Worm (Caenorhabditis elegans) whole organism, L3 larva: ENCODE results near the gene F49C12.1.

Source experiments
- elt-2 ChIP-seq: sonication (generic microtip); optimal IDR thresholded peaks from 2 replicates; lab custom pipeline; 2016; ENCODE audit warnings: missing genetic modification reagents, mild to moderate bottlenecking, missing genetic modification characterization, missing compliant biosample characterization
- mdl-1 ChIP-seq: fragments of 150-350 bp; optimal IDR thresholded peaks from 2 replicates; lab custom pipeline; 2014; ENCODE audit warnings: missing biosample characterization, missing genetic modification characterization
- nhr-237 ChIP-seq: fragments of 150-350 bp; optimal IDR thresholded peaks from 2 replicates; lab custom pipeline; 2014; ENCODE audit warnings: missing biosample characterization, missing genetic modification characterization
- pha-4 ChIP-seq: fragments of 150-350 bp; optimal IDR thresholded peaks from 2 replicates; lab custom pipeline; 2014; ENCODE audit warnings: missing biosample characterization, missing genetic modification reagents, missing genetic modification characterization
- skn-1 ChIP-seq: fragments of 150-350 bp; optimal IDR thresholded peaks from 2 replicates; lab custom pipeline; 2014; ENCODE audit warnings: missing biosample characterization, missing genetic modification characterization
- tbx-2 ChIP-seq: sonication (generic microtip); optimal IDR thresholded peaks from 2 replicates; lab custom pipeline; 2016; ENCODE audit warnings: mild to moderate bottlenecking, missing genetic modification characterization, missing compliant biosample characterization

DNA sequence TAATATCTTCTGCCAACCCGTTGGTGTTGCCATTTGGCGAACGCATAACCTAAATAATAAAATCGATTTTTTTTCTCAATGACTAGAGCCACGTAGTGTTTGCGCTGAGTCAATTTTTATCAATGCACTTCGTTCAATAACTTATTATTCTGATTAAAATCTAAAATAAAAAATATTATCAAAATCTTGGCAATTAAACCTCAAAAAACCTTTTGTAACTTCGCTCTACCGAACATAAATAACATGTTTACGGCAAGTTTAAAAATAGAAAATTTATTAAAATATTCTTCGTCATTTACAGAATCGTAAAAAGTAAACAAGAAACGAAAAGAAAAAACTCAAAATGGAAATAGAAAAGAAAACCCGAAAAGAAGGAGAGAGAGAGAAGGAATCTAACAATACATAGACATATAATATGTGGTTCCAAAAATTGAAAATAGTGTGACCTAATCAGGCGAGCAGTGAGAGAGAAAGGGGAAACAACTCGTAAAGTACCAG lies 47.0 kb upstream of the F49C12.1 start, which contains the start of gene pigc-1:
- TF ChIP-seq elt-2 (tag; lab: Kevin White, UChicago) (no peak), nhr-237 (tag; lab: Kevin White, UChicago) (no peak), tbx-2 (tag; lab: Kevin White, UChicago) (no peak), mdl-1 (no peak), pha-4 (peak; percentile 80), skn-1 (no peak)
